Worm (Caenorhabditis elegans): ENCODE data around the gene Y4C6A.3.

DNA sequence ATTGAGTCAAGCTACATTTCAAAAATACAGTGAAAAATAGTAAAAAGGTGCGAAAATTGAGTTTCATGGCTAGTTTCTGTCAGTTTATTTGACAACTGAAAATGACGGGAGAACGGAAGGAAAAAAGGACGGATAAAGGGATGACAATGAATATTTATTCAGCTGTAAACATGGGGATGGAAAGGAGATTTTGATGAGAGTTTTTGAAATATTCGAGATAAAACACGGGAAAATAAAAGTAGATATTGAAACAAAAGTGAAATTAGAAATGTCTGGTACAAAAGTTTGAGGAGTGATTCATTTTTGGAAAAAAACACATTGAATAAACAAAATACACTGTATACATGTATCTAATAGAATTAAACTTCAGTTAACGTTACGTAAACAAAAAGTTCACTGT lies 26.3 kb upstream of the Y4C6A.3 start, which contains the start of gene T11F8.12:
- no peak for TF ChIP-seq unc-39 (tag; optimal IDR thresholded peaks at IDR 0.05)
- no peak for TF ChIP-seq nhr-237 (tag; optimal IDR thresholded peaks at IDR 0.05)
- no peak for TF ChIP-seq nhr-28 (tag; optimal IDR thresholded peaks at IDR 0.05)
